Fruit fly (Drosophila melanogaster): ENCODE results near the gene CG11878.

CG11878 gene

DNA sequence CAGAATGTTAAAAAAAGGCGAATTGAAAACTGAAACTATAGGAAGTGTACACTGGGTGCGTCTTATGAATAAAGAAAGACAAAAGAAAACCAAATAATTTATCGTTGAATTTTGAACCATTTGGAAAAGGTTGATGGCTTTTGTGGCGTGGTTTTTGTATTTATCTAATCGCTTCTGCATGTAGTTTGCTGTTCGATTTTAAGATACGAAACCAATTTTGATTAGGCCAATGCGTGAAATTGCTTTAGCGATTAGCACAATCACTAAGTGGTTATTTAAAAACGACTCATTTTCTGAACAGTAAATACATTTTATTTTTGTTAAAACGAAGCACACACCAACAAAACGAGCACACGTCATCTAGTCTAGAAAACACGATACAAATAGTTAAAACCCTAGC lies 13.0 kb upstream of the CG11878 start:
- TF ChIP-seq noc (tag; optimal IDR thresholded peaks at IDR 0.05) = no peak

DNA sequence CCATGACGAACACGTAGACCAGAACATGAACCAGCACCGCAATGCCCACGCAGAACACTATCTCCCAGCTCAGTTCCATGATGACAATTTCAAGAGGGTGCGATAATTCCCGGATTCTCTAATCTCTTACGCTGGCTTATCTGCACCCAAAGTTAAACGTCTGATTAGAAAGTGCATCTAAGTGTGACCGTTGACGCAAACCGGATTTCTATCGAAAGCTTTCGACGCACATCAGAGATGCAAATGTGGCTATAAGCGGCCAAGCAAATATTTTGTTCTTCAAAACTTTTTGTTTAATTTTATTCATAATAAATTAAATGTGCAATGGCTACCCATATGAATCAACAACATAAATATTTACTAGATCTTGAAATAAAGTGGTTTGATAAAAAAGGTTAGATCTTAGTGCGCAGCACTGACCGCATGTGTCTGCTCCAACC lies 11.3 kb upstream of the CG11878 start, which contains the start of the genes Kdsr and CG11858:
Kdsr (minus strand) TSS at position 177 of the 440 bp plus-strand sequence.
CG11858 (plus strand) TSS at position 420 of the 440 bp plus-strand sequence.
- peak; percentile 79 for TF ChIP-seq noc (tag; optimal IDR thresholded peaks at IDR 0.05)

- TF ChIP-seq noc (tag; optimal IDR thresholded peaks at IDR 0.05) = peak; percentile 5
Observed at dm6 chr3R:25265589-25266201, 7.9 kb upstream of the CG11878 start, which contains the start of the genes GlnRS and RIOK2. GlnRS (minus strand) TSS chr3R:25265721. RIOK2 (plus strand) TSS chr3R:25265844.

dm6 chr3R:25266751-25267150 lies 6.9 kb upstream of the CG11878 start:
- no peak for TF ChIP-seq noc (tag; optimal IDR thresholded peaks at IDR 0.05)

dm6 chr3R:25269909-25270308 lies 3.7 kb upstream of the CG11878 start, which contains the start of the genes CG11889 and CG11891:
CG11889 (plus strand) TSS chr3R:25270209.
CG11891 (plus strand) TSS chr3R:25270209.
- peak; percentile 9 for TF ChIP-seq noc (tag; optimal IDR thresholded peaks at IDR 0.05)

DNA sequence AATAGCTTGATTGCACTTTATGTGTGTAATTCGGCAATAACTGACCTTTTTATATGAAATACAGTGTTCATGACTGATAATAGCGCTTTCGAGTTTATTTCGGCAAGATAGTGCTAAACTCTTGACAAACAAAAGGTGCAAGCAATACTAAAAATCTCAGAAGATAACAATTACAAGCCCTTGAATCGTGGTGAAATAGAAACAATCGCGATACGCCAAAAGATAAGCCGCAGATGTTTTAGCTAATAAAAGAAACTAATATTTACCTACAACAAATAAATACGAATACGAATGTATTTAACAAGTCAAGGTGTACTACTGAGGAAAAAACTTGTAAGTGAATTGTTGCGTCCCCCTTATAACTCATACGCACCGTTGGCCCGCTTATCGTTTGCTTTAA lies 1.6 kb downstream of the CG11878 start:
- TF ChIP-seq noc (tag; optimal IDR thresholded peaks at IDR 0.05) = peak; percentile 48

DNA sequence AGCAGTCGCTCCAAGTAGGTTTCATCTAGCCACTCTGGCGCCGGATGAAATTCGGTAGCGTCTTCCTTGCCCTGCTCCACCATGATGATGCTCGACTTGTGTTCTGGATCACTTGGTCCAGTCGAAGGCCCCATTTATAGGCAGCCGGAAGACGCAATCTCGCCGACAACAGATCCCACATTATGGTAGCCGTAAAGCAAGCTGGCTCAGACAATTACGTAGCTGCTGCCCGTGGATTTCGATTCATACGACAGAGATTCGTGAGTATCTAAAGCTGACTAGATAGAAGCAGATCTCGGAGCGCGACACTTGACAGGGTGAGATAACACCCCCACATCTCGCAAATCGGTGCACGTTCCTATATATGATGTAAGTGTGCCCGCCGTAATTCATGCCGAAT lies 3.5 kb downstream of the CG11878 start, which contains the start of gene CG10513:
CG10513 (minus strand) TSS at position 101 of the 400 bp plus-strand sequence.
- TF ChIP-seq noc (tag; optimal IDR thresholded peaks at IDR 0.05) = no peak

- TF ChIP-seq noc (tag; optimal IDR thresholded peaks at IDR 0.05) = peak; percentile 65
Observed at dm6 chr3R:25279796-25280350, 6.2 kb downstream of the CG11878 start, which contains the start of gene CG10514. CG10514 (minus strand) TSS chr3R:25279846.

DNA sequence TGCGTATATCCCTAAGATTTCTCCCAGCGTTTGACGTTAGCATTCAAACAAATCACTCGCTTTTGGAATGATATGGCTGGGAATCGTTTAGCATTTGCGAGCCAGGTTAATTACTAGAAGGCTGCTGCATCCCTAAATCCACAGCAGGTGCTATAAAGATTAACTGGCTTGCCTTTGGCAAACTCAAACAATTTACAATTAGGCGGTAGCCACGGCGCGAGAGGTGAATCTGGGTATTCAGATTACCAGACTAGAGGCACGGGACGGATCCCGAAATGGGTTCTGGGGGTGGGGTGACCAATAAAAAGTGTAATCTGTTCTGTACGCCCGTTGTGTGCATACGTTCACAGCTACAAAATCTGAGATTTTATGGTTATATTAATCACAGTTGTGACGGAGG lies 7.5 kb downstream of the CG11878 start, which contains the start of gene CG11892:
CG11892 (plus strand) TSS at position 384 of the 400 bp plus-strand sequence.
- peak; percentile 84 for TF ChIP-seq noc (tag; optimal IDR thresholded peaks at IDR 0.05)

DNA sequence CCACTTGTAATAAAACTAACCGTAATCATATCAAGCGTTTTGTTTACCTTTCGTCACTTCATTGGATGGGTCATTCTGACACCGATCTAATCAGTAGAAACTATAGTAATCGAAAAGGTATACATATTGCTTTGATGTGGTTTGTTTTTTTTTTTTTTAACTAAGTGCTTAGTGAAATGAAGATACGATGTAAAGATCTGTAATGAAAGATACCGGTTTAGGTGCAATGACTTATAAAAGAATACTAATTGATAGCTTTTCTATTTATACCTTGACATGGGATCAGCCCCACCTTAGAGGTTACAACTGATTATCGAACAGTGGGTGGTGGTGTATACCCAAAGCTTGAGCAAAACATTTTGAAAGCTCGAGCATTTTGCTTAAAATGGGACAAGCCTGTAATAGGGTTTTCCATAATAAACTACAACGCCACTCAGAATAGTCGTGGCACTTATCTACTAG lies 9.6 kb downstream of the CG11878 start, which contains the start of gene CG31300:
CG31300 (plus strand) TSS at position 412 of the 462 bp plus-strand sequence.
- TF ChIP-seq noc (tag; optimal IDR thresholded peaks at IDR 0.05) = no peak

DNA sequence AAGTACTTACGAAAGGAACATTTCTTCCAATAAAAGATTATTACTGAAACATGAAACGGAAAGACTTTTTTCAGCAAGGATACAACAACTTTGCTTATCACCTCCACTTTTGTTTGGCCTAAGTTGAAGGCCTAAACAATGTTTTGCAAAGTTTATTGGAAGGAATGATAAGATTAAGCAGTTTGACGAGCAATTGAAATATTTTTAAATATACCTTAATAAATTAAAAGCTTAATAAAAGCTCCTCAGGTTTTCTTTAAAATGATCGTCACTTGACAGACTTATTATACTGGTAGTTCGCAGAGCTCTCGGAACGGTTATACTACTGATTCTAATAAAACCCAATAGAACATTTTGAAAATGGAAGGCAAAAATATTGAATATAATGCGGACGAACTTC lies 11.5 kb downstream of the CG11878 start, which contains the start of gene CG31104:
CG31104 (plus strand) TSS at position 301 of the 400 bp plus-strand sequence.
- no peak for TF ChIP-seq noc (tag; optimal IDR thresholded peaks at IDR 0.05)

DNA sequence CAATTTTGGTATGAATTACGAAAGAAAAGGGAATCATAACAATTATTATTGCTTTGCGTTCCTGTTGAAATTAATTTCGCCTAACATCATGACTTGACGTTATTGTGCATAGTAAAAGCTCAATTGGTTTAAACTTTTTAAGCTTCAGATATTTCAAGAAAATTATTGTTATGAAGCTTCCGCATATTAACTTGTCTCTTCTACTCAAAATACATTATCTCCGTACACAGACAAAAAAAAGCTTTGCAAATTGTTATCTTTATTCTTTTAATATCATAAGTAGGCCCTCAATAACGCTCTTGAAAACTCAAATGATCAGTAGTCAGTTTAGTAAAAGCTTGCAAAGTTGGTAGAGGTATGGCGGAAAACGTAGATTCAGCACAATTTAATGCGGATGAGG lies 13.5 kb downstream of the CG11878 start, which contains the start of gene CG13658:
CG13658 (plus strand) TSS at position 347 of the 400 bp plus-strand sequence.
- no peak for TF ChIP-seq noc (tag; optimal IDR thresholded peaks at IDR 0.05)

DNA sequence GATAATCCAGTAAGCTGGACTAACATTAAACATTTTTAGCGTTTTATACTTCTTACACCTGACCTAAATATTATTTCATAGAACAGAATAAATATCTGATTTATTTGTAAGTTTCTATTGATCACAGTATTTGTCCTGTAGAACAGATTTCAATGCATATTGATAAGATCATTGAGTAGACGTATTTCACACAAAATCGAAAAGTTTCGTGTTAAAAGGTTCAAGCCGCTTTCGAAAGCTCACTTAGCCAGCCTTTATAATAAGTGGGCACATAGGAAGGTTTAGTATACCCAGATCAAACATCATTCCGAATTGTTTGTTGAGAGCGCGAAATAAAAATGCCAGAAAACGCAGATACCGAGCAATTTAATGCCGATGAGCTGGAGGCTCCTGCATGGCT lies 16.0 kb downstream of the CG11878 start, which contains the start of gene CG11893:
CG11893 (plus strand) TSS at position 301 of the 400 bp plus-strand sequence.
- no peak for TF ChIP-seq noc (tag; optimal IDR thresholded peaks at IDR 0.05)

DNA sequence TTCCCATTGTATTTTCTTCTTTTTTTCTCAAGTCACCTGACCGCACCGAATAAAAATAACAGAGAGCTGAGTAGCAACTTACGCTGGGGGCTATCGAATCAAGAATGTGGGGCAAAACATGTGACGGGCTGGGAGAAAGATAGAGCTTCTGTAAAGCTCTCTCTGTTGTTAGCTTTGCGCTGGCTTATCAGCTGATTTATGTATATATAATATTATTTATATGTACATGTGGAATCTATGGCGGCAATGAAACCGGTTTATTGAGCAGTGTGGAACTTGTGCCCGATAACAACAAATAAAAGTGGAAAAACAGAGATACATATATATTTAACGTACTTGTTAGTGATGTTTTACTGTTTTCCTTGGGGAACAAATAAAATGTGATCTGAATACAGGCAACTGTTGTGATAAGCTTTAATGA lies 19.2 kb downstream of the CG11878 start, which contains the start of gene CG31098:
CG31098 (minus strand) TSS at position 114 of the 421 bp plus-strand sequence.
- peak; percentile 59 for TF ChIP-seq noc (tag; optimal IDR thresholded peaks at IDR 0.05)

DNA sequence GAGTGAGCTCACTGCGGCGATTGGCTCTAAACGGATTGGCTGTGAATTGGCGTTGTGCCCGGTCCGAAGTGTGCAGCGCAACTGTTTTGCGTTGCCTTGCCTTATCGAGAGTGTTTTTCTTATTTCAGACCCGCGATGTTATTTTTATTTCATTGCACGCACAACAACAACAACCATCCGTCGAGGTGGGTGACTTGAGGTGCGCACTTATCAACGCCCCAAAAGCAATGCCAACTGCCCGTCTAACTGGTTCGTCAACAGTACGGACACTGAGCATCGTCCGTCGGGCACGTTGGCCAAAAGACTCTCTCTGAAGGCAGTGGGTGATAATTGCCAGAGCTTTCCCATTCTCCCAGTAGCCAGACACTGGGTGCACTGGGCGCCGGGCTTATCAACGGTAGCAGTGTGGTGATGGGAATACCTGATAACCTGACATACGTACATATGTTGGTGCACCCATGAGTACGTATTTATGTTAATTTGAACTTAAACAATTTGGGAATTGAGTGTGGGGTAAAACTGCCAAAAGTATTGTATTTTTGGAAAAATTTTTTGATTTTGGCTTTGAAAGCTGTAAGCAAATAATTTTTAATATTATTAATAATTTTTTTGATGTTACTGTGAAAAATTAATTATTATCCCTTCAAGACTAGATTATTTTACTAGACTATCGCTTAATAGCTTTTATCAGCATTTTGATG lies 21.8 kb downstream of the CG11878 start, which contains the start of gene CG31102:
CG31102 (minus strand) TSS at position 275 of the 701 bp plus-strand sequence.
- peak; percentile 65 for TF ChIP-seq noc (tag; optimal IDR thresholded peaks at IDR 0.05)
